Worm (Caenorhabditis elegans) whole organism, mixed stage, embryonic: ENCODE data around the gene E02H9.9.

Experiments used
- M03D4.4 ChIP-seq: sonication (generic microtip); optimal IDR thresholded peaks from 2 replicates; lab custom pipeline; 2017; ENCODE audit warnings: mild to moderate bottlenecking, missing genetic modification characterization, missing compliant biosample characterization
- bed-3 ChIP-seq: fragments of 200-800 bp; sonication (Bioruptor generic); optimal IDR thresholded peaks from 3 replicates; lab custom pipeline; 2018; ENCODE audit warnings: mild to moderate bottlenecking, missing genetic modification characterization, moderate library complexity, missing compliant biosample characterization
- blmp-1 ChIP-seq: fragments of 150-350 bp; optimal IDR thresholded peaks from 2 replicates; lab custom pipeline; 2014; ENCODE audit warnings: missing biosample characterization, missing genetic modification characterization
- ceh-39 ChIP-seq: fragments of 150-350 bp; optimal IDR thresholded peaks from 2 replicates; lab custom pipeline; 2014; ENCODE audit warnings: missing biosample characterization, missing genetic modification characterization
- ceh-43 ChIP-seq: fragments of 200-800 bp; sonication (Bioruptor generic); optimal IDR thresholded peaks from 2 replicates; lab custom pipeline; 2018; ENCODE audit warnings: mild to moderate bottlenecking, missing genetic modification characterization, moderate library complexity, missing compliant biosample characterization
- ceh-83 ChIP-seq: fragments of 200-800 bp; sonication (Bioruptor generic); optimal IDR thresholded peaks from 2 replicates; lab custom pipeline; 2018; ENCODE audit warnings: mild to moderate bottlenecking, missing genetic modification characterization, missing compliant biosample characterization
- ces-1 ChIP-seq: fragments of 150-350 bp; optimal IDR thresholded peaks from 2 replicates; lab custom pipeline; 2014; ENCODE audit warnings: missing biosample characterization, missing genetic modification reagents, missing genetic modification characterization
- cnd-1 ChIP-seq: fragments of 200-800 bp; sonication (Bioruptor generic); optimal IDR thresholded peaks from 2 replicates; lab custom pipeline; 2018; ENCODE audit warnings: mild to moderate bottlenecking, missing genetic modification characterization, missing compliant biosample characterization
- drap-1 ChIP-seq: fragments of 200-800 bp; sonication (Bioruptor generic); optimal IDR thresholded peaks from 3 replicates; lab custom pipeline; 2018; ENCODE audit warnings: mild to moderate bottlenecking, missing genetic modification characterization, missing compliant biosample characterization
- elt-1 ChIP-seq: sonication (generic microtip); optimal IDR thresholded peaks from 2 replicates; lab custom pipeline; 2017; ENCODE audit warnings: missing genetic modification characterization, mild to moderate bottlenecking, missing compliant biosample characterization, antibody characterized with exemption, moderate library complexity, borderline replicate concordance; ENCODE audit not compliant: insufficient read depth
- elt-3 ChIP-seq: fragments of 150-350 bp; optimal IDR thresholded peaks from 2 replicates; lab custom pipeline; 2014; ENCODE audit warnings: missing biosample characterization, missing genetic modification characterization
- flh-1 ChIP-seq: fragments of 200-800 bp; sonication (Bioruptor generic); optimal IDR thresholded peaks from 2 replicates; lab custom pipeline; 2018; ENCODE audit warnings: mild to moderate bottlenecking, missing genetic modification characterization, moderate library complexity, missing compliant biosample characterization
- ham-2 ChIP-seq: fragments of 200-800 bp; sonication (Bioruptor generic); optimal IDR thresholded peaks from 2 replicates; lab custom pipeline; 2018; ENCODE audit warnings: mild to moderate bottlenecking, missing genetic modification characterization, missing compliant biosample characterization
- lin-32 ChIP-seq: fragments of 200-800 bp; sonication (Bioruptor generic); optimal IDR thresholded peaks from 2 replicates; lab custom pipeline; 2018; ENCODE audit warnings: mild to moderate bottlenecking, missing genetic modification characterization, missing compliant biosample characterization
- lsy-2 ChIP-seq: fragments of 150-350 bp; optimal IDR thresholded peaks from 2 replicates; lab custom pipeline; 2014; ENCODE audit warnings: missing biosample characterization, missing genetic modification characterization
- mab-5 ChIP-seq: fragments of 150-350 bp; optimal IDR thresholded peaks from 2 replicates; lab custom pipeline; 2014; ENCODE audit warnings: missing biosample characterization, missing genetic modification characterization
- mep-1 ChIP-seq: fragments of 150-350 bp; optimal IDR thresholded peaks from 2 replicates; lab custom pipeline; 2017; ENCODE audit warnings: missing biosample characterization, missing genetic modification reagents, missing genetic modification characterization, inconsistent platforms
- mls-2 ChIP-seq: sonication (generic microtip); optimal IDR thresholded peaks from 2 replicates; lab custom pipeline; 2016; ENCODE audit warnings: mild to moderate bottlenecking, missing genetic modification characterization, moderate library complexity, missing compliant biosample characterization
- nhr-12 ChIP-seq: fragments of 150-350 bp; optimal IDR thresholded peaks from 2 replicates; lab custom pipeline; 2014; ENCODE audit warnings: missing biosample characterization, missing genetic modification characterization
- nhr-2 ChIP-seq: fragments of 150-350 bp; optimal IDR thresholded peaks from 2 replicates; lab custom pipeline; 2014; ENCODE audit warnings: missing biosample characterization, missing genetic modification characterization
- nhr-237 ChIP-seq: fragments of 150-350 bp; optimal IDR thresholded peaks from 2 replicates; lab custom pipeline; 2014; ENCODE audit warnings: missing biosample characterization, missing genetic modification characterization
- nhr-28 ChIP-seq: fragments of 150-350 bp; optimal IDR thresholded peaks from 2 replicates; lab custom pipeline; 2014; ENCODE audit warnings: missing biosample characterization, missing genetic modification characterization
- nhr-76 ChIP-seq: sonication (generic microtip); optimal IDR thresholded peaks from 2 replicates; lab custom pipeline; 2017; ENCODE audit warnings: missing biosample characterization, missing genetic modification characterization
- pha-4 ChIP-seq: fragments of 150-350 bp; optimal IDR thresholded peaks from 2 replicates; lab custom pipeline; 2018; ENCODE audit warnings: missing biosample characterization, missing genetic modification reagents, missing genetic modification characterization
- sem-2 ChIP-seq: fragments of 200-800 bp; sonication (Bioruptor generic); optimal IDR thresholded peaks from 2 replicates; lab custom pipeline; 2018; ENCODE audit warnings: mild to moderate bottlenecking, missing genetic modification characterization, missing compliant biosample characterization
- snpc-4 ChIP-seq: fragments of 150-350 bp; optimal IDR thresholded peaks from 2 replicates; lab custom pipeline; 2014; ENCODE audit warnings: missing biosample characterization, missing genetic modification characterization
- sptf-1 ChIP-seq: sonication (generic microtip); optimal IDR thresholded peaks from 2 replicates; lab custom pipeline; 2017; ENCODE audit warnings: mild to moderate bottlenecking, missing genetic modification characterization, moderate library complexity, missing compliant biosample characterization
- tbx-8 ChIP-seq: fragments of 200-800 bp; sonication (Bioruptor generic); optimal IDR thresholded peaks from 2 replicates; lab custom pipeline; 2018; ENCODE audit warnings: mild to moderate bottlenecking, missing genetic modification characterization, moderate library complexity, missing compliant biosample characterization
- unc-120 ChIP-seq: sonication (generic microtip); optimal IDR thresholded peaks from 2 replicates; lab custom pipeline; 2017; ENCODE audit warnings: missing genetic modification characterization, missing compliant biosample characterization; ENCODE audit not compliant: poor library complexity, severe bottlenecking
- unc-39 ChIP-seq: fragments of 150-350 bp; optimal IDR thresholded peaks from 2 replicates; lab custom pipeline; 2014; ENCODE audit warnings: missing biosample characterization, missing genetic modification characterization
- zip-8 ChIP-seq: fragments of 150-350 bp; optimal IDR thresholded peaks from 2 replicates; lab custom pipeline; 2014; ENCODE audit warnings: missing biosample characterization, missing genetic modification characterization
- ztf-11 ChIP-seq: fragments of 150-350 bp; optimal IDR thresholded peaks from 2 replicates; lab custom pipeline; 2014; ENCODE audit warnings: missing biosample characterization, missing genetic modification characterization

E02H9.9 gene

ce11 chrIII:2468202-2468601 is at the start of gene E02H9.9, which contains the start of gene E02H9.1:
Gene E02H9.9, minus strand, starts transcription at chrIII:2468302.
Gene E02H9.1, plus strand, starts transcription at chrIII:2468486.
- no peak for TF ChIP-seq mab-5 (tag; lab: Kevin White, UChicago)
- TF ChIP-seq sptf-1 (tag; lab: Kevin White, UChicago): no peak
- TF ChIP-seq sem-2 (GFP tag; lab: Kevin White, UChicago): no peak
- TF ChIP-seq pha-4 (tag; lab: Kevin White, UChicago): no peak
- no peak for TF ChIP-seq ces-1 (GFP tag; lab: Kevin White, UChicago)
- no peak for TF ChIP-seq cnd-1
- TF ChIP-seq elt-1 (tag; lab: Kevin White, UChicago): no peak
- TF ChIP-seq elt-3 (tag; lab: Kevin White, UChicago): no peak
- no peak for TF ChIP-seq tbx-8 (GFP tag; lab: Kevin White, UChicago)
- no peak for TF ChIP-seq drap-1 (GFP tag; lab: Kevin White, UChicago)
- TF ChIP-seq nhr-28 (tag; lab: Kevin White, UChicago): no peak

ce11 chrIII:2515461-2515860 is 47.4 kb upstream of the E02H9.9 start:
- TF ChIP-seq ceh-39: no peak
- TF ChIP-seq ceh-83 (GFP tag; lab: Kevin White, UChicago): no peak
- no peak for TF ChIP-seq unc-120 (tag; lab: Kevin White, UChicago)
- TF ChIP-seq cnd-1: no peak
- TF ChIP-seq mab-5 (tag; lab: Kevin White, UChicago): no peak
- no peak for TF ChIP-seq ztf-11 (tag; lab: Kevin White, UChicago)
- no peak for TF ChIP-seq bed-3 (GFP tag; lab: Kevin White, UChicago)

- TF ChIP-seq mls-2 (tag; lab: Kevin White, UChicago) (no peak), elt-3 (tag; lab: Kevin White, UChicago) (no peak), M03D4.4 (no peak), nhr-76 (tag; lab: Kevin White, UChicago) (no peak), sptf-1 (tag; lab: Kevin White, UChicago) (no peak)
- TF ChIP-seq, all 35 proteins: peak for 0
These were observed 40.4 kb upstream of the E02H9.9 start, which contains the start of gene Y54F10AM.6 for ce11 chrIII:2508518-2508917. Gene Y54F10AM.6, plus strand, starts transcription at chrIII:2508818.

ce11 chrIII:2507938-2508337 is 39.8 kb upstream of the E02H9.9 start, which contains the start of gene Y54F10AM.8:
Gene Y54F10AM.8, minus strand, starts transcription at chrIII:2507972.
- TF ChIP-seq M03D4.4 (no peak), ham-2 (no peak), elt-1 (tag; lab: Kevin White, UChicago) (no peak), zip-8 (tag; lab: Kevin White, UChicago) (no peak), sptf-1 (tag; lab: Kevin White, UChicago) (no peak), bed-3 (GFP tag; lab: Kevin White, UChicago) (no peak), nhr-2 (tag; lab: Kevin White, UChicago) (no peak), mls-2 (tag; lab: Kevin White, UChicago) (no peak), nhr-237 (no peak), nhr-12 (tag; lab: Kevin White, UChicago) (no peak), ztf-11 (tag; lab: Kevin White, UChicago) (no peak), mep-1 (tag; lab: Kevin White, UChicago) (no peak), unc-39 (tag; lab: Kevin White, UChicago) (no peak), ceh-43 (no peak), elt-3 (tag; lab: Kevin White, UChicago) (no peak), snpc-4 (tag; lab: Kevin White, UChicago) (no peak), ceh-39 (no peak), flh-1 (GFP tag; lab: Kevin White, UChicago) (no peak), blmp-1 (tag; lab: Kevin White, UChicago) (no peak)

- TF ChIP-seq lin-32 (GFP tag; lab: Kevin White, UChicago) (no peak), cnd-1 (no peak), mab-5 (tag; lab: Kevin White, UChicago) (no peak), nhr-28 (tag; lab: Kevin White, UChicago) (no peak), tbx-8 (GFP tag; lab: Kevin White, UChicago) (no peak), sem-2 (GFP tag; lab: Kevin White, UChicago) (no peak), ham-2 (no peak), nhr-12 (tag; lab: Kevin White, UChicago) (no peak), elt-3 (tag; lab: Kevin White, UChicago) (no peak), snpc-4 (tag; lab: Kevin White, UChicago) (no peak), lsy-2 (tag; lab: Kevin White, UChicago) (no peak), zip-8 (tag; lab: Kevin White, UChicago) (no peak), mls-2 (tag; lab: Kevin White, UChicago) (no peak), unc-120 (tag; lab: Kevin White, UChicago) (no peak), ztf-11 (tag; lab: Kevin White, UChicago) (no peak), mep-1 (tag; lab: Kevin White, UChicago) (no peak), unc-39 (tag; lab: Kevin White, UChicago) (no peak), nhr-2 (tag; lab: Kevin White, UChicago) (no peak), blmp-1 (tag; lab: Kevin White, UChicago) (no peak), bed-3 (GFP tag; lab: Kevin White, UChicago) (no peak)
These were observed 38.4 kb upstream of the E02H9.9 start for ce11 chrIII:2506463-2506862.
